Worm (Caenorhabditis elegans) whole organism, late embryonic: Measurements from ENCODE around the gene gst-23.
A peak's percentile ranks its signal among the peaks of the same experiment; 100 is the strongest.

Source experiments
- C08G9.2 ChIP-seq: sonication (generic microtip); optimal IDR thresholded peaks from 2 replicates; lab custom pipeline; 2016; ENCODE audit warnings: mild to moderate bottlenecking, missing genetic modification characterization, moderate library complexity, missing compliant biosample characterization
- C38D4.7 ChIP-seq: fragments of 200-800 bp; sonication (Bioruptor generic); optimal IDR thresholded peaks from 2 replicates; lab custom pipeline; 2018; ENCODE audit warnings: mild to moderate bottlenecking, missing genetic modification characterization, moderate library complexity, missing compliant biosample characterization
- F13H6.1 ChIP-seq: sonication (generic microtip); optimal IDR thresholded peaks from 2 replicates; lab custom pipeline; 2016; ENCODE audit warnings: missing genetic modification characterization, missing compliant biosample characterization
- K09A11.1 ChIP-seq: sonication (generic microtip); optimal IDR thresholded peaks from 2 replicates; lab custom pipeline; 2017; ENCODE audit warnings: antibody characterized with exemption, mild to moderate bottlenecking, missing genetic modification characterization, missing compliant biosample characterization; ENCODE audit not compliant: insufficient read depth
- Y22D7AL.16 ChIP-seq: sonication (generic microtip); optimal IDR thresholded peaks from 2 replicates; lab custom pipeline; 2016; ENCODE audit warnings: missing genetic modification characterization, missing compliant biosample characterization
- ama-1 ChIP-seq: fragments of 150-350 bp; optimal IDR thresholded peaks from 2 replicates; lab custom pipeline; 2014
- ceh-14 ChIP-seq: sonication (generic microtip); optimal IDR thresholded peaks from 2 replicates; lab custom pipeline; 2016; ENCODE audit warnings: missing genotype, missing genetic modification characterization, missing compliant biosample characterization
- ceh-19 ChIP-seq: fragments of 200-800 bp; sonication (Bioruptor generic); optimal IDR thresholded peaks from 2 replicates; lab custom pipeline; 2018; ENCODE audit warnings: mild to moderate bottlenecking, missing genetic modification characterization, missing compliant biosample characterization
- ceh-2 ChIP-seq: sonication (generic microtip); optimal IDR thresholded peaks from 2 replicates; lab custom pipeline; 2016; ENCODE audit warnings: missing genotype, missing genetic modification characterization, missing compliant biosample characterization
- ceh-24 ChIP-seq: sonication (generic microtip); optimal IDR thresholded peaks from 2 replicates; lab custom pipeline; 2016; ENCODE audit warnings: mild to moderate bottlenecking, missing genetic modification characterization, missing compliant biosample characterization
- ceh-31 ChIP-seq: sonication (generic microtip); optimal IDR thresholded peaks from 2 replicates; lab custom pipeline; 2016; ENCODE audit warnings: missing genetic modification characterization, missing compliant biosample characterization
- ceh-34 ChIP-seq: sonication (generic microtip); optimal IDR thresholded peaks from 2 replicates; lab custom pipeline; 2016; ENCODE audit warnings: mild to moderate bottlenecking, missing genetic modification characterization, missing compliant biosample characterization
- ceh-9 ChIP-seq: sonication (generic microtip); optimal IDR thresholded peaks from 2 replicates; lab custom pipeline; 2016; ENCODE audit warnings: mild to moderate bottlenecking, missing genetic modification characterization, inconsistent platforms, missing compliant biosample characterization
- dmd-4 ChIP-seq: sonication (generic microtip); optimal IDR thresholded peaks from 2 replicates; lab custom pipeline; 2016; ENCODE audit warnings: borderline replicate concordance, missing genetic modification characterization, missing compliant biosample characterization
- elt-2 ChIP-seq: sonication (generic microtip); optimal IDR thresholded peaks from 2 replicates; lab custom pipeline; 2016; ENCODE audit warnings: missing genetic modification reagents, missing genetic modification characterization, missing compliant biosample characterization
- elt-4 ChIP-seq: sonication (generic microtip); optimal IDR thresholded peaks from 2 replicates; lab custom pipeline; 2016; ENCODE audit warnings: missing genetic modification characterization, missing compliant biosample characterization
- ets-4 ChIP-seq: sonication (generic microtip); optimal IDR thresholded peaks from 2 replicates; lab custom pipeline; 2016; ENCODE audit warnings: missing genetic modification characterization, missing compliant biosample characterization
- eyg-1 ChIP-seq: sonication (generic microtip); optimal IDR thresholded peaks from 2 replicates; lab custom pipeline; 2016; ENCODE audit warnings: missing genotype, missing genetic modification characterization, missing compliant biosample characterization
- fax-1 ChIP-seq: sonication (generic microtip); optimal IDR thresholded peaks from 2 replicates; lab custom pipeline; 2016; ENCODE audit warnings: missing genotype, missing genetic modification characterization, missing compliant biosample characterization
- fkh-10 ChIP-seq: fragments of 150-350 bp; optimal IDR thresholded peaks from 2 replicates; lab custom pipeline; 2014; ENCODE audit warnings: missing biosample characterization, missing genetic modification reagents, missing genetic modification characterization
- fkh-6 ChIP-seq: sonication (generic microtip); optimal IDR thresholded peaks from 2 replicates; lab custom pipeline; 2016; ENCODE audit warnings: missing genetic modification characterization, missing compliant biosample characterization
- gmeb-2 ChIP-seq: sonication (generic microtip); optimal IDR thresholded peaks from 2 replicates; lab custom pipeline; 2016; ENCODE audit warnings: missing genetic modification characterization, inconsistent platforms, missing compliant biosample characterization
- hlh-30 ChIP-seq: sonication (generic microtip); optimal IDR thresholded peaks from 2 replicates; lab custom pipeline; 2017; ENCODE audit warnings: antibody characterized with exemption, missing genetic modification characterization, missing compliant biosample characterization; ENCODE audit not compliant: insufficient read depth
- hlh-6 ChIP-seq: sonication (generic microtip); optimal IDR thresholded peaks from 2 replicates; lab custom pipeline; 2016; ENCODE audit warnings: missing genotype, missing genetic modification characterization, missing compliant biosample characterization
- lim-6 ChIP-seq: sonication (generic microtip); optimal IDR thresholded peaks from 2 replicates; lab custom pipeline; 2016; ENCODE audit warnings: missing genetic modification characterization, missing compliant biosample characterization
- pag-3 ChIP-seq: sonication (generic microtip); optimal IDR thresholded peaks from 2 replicates; lab custom pipeline; 2016; ENCODE audit warnings: missing compliant biosample characterization, missing genetic modification characterization, borderline replicate concordance
- pat-9 ChIP-seq: fragments of 200-800 bp; sonication (Bioruptor generic); optimal IDR thresholded peaks from 2 replicates; lab custom pipeline; 2018; ENCODE audit warnings: mild to moderate bottlenecking, missing genetic modification characterization, moderate library complexity, missing compliant biosample characterization
- pax-1 ChIP-seq: fragments of 150-350 bp; optimal IDR thresholded peaks from 2 replicates; lab custom pipeline; 2014; ENCODE audit warnings: missing biosample characterization, missing genetic modification characterization
- pha-4 ChIP-seq: fragments of 150-350 bp; optimal IDR thresholded peaks from 2 replicates; lab custom pipeline; 2018; ENCODE audit warnings: missing biosample characterization, missing genetic modification reagents, missing genetic modification characterization
- pqm-1 ChIP-seq: sonication (generic microtip); optimal IDR thresholded peaks from 2 replicates; lab custom pipeline; 2016; ENCODE audit warnings: missing genetic modification characterization, missing compliant biosample characterization
- ref-2 ChIP-seq: sonication (generic microtip); optimal IDR thresholded peaks from 2 replicates; lab custom pipeline; 2016; ENCODE audit warnings: missing genetic modification characterization, missing compliant biosample characterization
- rnt-1 ChIP-seq: sonication (generic microtip); optimal IDR thresholded peaks from 2 replicates; lab custom pipeline; 2016; ENCODE audit warnings: missing genetic modification characterization, missing compliant biosample characterization
- sdc-2 ChIP-seq: sonication (generic microtip); optimal IDR thresholded peaks from 2 replicates; lab custom pipeline; 2016; ENCODE audit warnings: missing genotype, missing genetic modification characterization, missing compliant biosample characterization
- sox-4 ChIP-seq: sonication (generic microtip); optimal IDR thresholded peaks from 2 replicates; lab custom pipeline; 2017; ENCODE audit warnings: mild to moderate bottlenecking, missing genetic modification characterization, inconsistent platforms, missing compliant biosample characterization
- syd-9 ChIP-seq: sonication (generic microtip); optimal IDR thresholded peaks from 2 replicates; lab custom pipeline; 2016; ENCODE audit warnings: mild to moderate bottlenecking, missing genetic modification characterization, moderate library complexity, missing compliant biosample characterization
- tbx-2 ChIP-seq: sonication (generic microtip); optimal IDR thresholded peaks from 2 replicates; lab custom pipeline; 2016; ENCODE audit warnings: missing genetic modification characterization, missing compliant biosample characterization
- tbx-7 ChIP-seq: sonication (generic microtip); optimal IDR thresholded peaks from 2 replicates; lab custom pipeline; 2016; ENCODE audit warnings: missing genotype, missing genetic modification characterization, missing compliant biosample characterization
- ttx-3 ChIP-seq: sonication (generic microtip); optimal IDR thresholded peaks from 2 replicates; lab custom pipeline; 2016; ENCODE audit warnings: missing genetic modification reagents, missing genetic modification characterization, missing compliant biosample characterization
- unc-3 ChIP-seq, 2 experiments: fragments of 200-800 bp in 1 of 2; sonication (Bioruptor generic) in 1 of 2; sonication (generic microtip) in 1 of 2; conservative IDR thresholded peaks in 1 of 2; optimal IDR thresholded peaks in 1 of 2; 2 replicates each; pipeline versions ENCODE4 v1.3.6 to Lab custom; 2016 to 2022; ENCODE audit warnings: missing compliant biosample characterization in 2 of 2, missing genetic modification characterization in 2 of 2, missing genetic modification reagents in 1 of 2
- unc-42 ChIP-seq: sonication (generic microtip); optimal IDR thresholded peaks from 2 replicates; lab custom pipeline; 2016; ENCODE audit warnings: missing genotype, missing genetic modification characterization, missing compliant biosample characterization
- zip-5 ChIP-seq: sonication (generic microtip); optimal IDR thresholded peaks from 2 replicates; lab custom pipeline; 2016; ENCODE audit warnings: missing genetic modification characterization, missing compliant biosample characterization

The gst-23 gene

ce11 chrV:3200323-3200722 lies 42.8 kb upstream of the gst-23 start, which contains the start of gene K08D9.4:
Gene K08D9.4 (minus strand): TSS chrV:3200423.
- no peak for TF ChIP-seq Y22D7AL.16 (tag; lab: Kevin White, UChicago)

ce11 chrV:3204433-3204832 lies 38.7 kb upstream of the gst-23 start:
- no peak for TF ChIP-seq fkh-10
- no peak for TF ChIP-seq ceh-14 (tag; lab: Kevin White, UChicago)
- no peak for TF ChIP-seq lim-6 (tag; lab: Kevin White, UChicago)
- TF ChIP-seq hlh-6 (tag; lab: Kevin White, UChicago), result no peak
- TF ChIP-seq ceh-9 (tag; lab: Kevin White, UChicago), result no peak

- TF ChIP-seq ceh-14 (tag; lab: Kevin White, UChicago), result no peak
Observed at ce11 chrV:3208940-3209339, 34.1 kb upstream of the gst-23 start.

DNA sequence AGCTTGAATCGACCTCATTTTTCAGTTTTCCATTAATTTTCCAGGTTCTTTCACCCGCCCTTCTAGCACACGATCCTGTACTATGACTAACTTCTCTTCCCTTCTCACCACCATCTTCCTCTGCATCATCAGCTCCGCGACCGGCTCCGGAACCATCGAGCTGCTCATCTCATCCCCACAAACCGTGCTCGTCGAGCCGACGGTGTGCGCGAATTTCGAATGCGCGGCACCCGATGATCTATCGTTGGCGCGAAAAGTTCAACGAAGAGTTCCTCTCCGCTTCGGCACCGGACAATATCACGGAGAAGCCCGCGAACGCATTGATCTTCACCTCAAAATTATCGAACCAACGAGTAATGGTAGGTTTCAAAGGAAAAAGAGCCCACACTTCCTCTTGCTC lies 32.9 kb upstream of the gst-23 start, which contains the start of gene apx-1:
apx-1 (plus strand) TSS at position 50 of the 400 bp plus-strand sequence.
- TF ChIP-seq pha-4, result no peak
- TF ChIP-seq ttx-3, result no peak
- no peak for TF ChIP-seq C08G9.2 (tag; lab: Kevin White, UChicago)
- TF ChIP-seq lim-6 (tag; lab: Kevin White, UChicago), result no peak
- TF ChIP-seq eyg-1 (tag; lab: Kevin White, UChicago), result no peak
- no peak for TF ChIP-seq pag-3 (tag; lab: Kevin White, UChicago)

- TF ChIP-seq syd-9 (tag; lab: Kevin White, UChicago), result no peak
- TF ChIP-seq tbx-7 (tag; lab: Kevin White, UChicago), result peak; percentile 28
- peak; percentile 69 for TF ChIP-seq C08G9.2 (tag; lab: Kevin White, UChicago)
- peak; percentile 26 for TF ChIP-seq C38D4.7 (GFP tag; lab: Kevin White, UChicago)
- peak; percentile 60 for TF ChIP-seq ref-2
- TF ChIP-seq lim-6 (tag; lab: Kevin White, UChicago), result peak; percentile 29
- peak; percentile 77 for TF ChIP-seq tbx-2 (tag; lab: Kevin White, UChicago)
- peak; percentile 27 for TF ChIP-seq fkh-6 (tag; lab: Kevin White, UChicago)
- TF ChIP-seq zip-5, result peak; percentile 64
- peak; percentile 5 for TF ChIP-seq elt-2 (tag; lab: Kevin White, UChicago)
- TF ChIP-seq ceh-2, result peak; percentile 47
- no peak for TF ChIP-seq pax-1 (tag; lab: Kevin White, UChicago)
- no peak for TF ChIP-seq ceh-34
- peak; percentile 12 for TF ChIP-seq rnt-1 (tag; lab: Kevin White, UChicago)
- TF ChIP-seq gmeb-2 (tag; lab: Kevin White, UChicago), result no peak
- TF ChIP-seq fax-1, result no peak
- TF ChIP-seq ceh-31 (tag; lab: Kevin White, UChicago), result peak; percentile 76
- TF ChIP-seq ceh-14 (tag; lab: Kevin White, UChicago), result peak; percentile 25
- no peak for TF ChIP-seq eyg-1 (tag; lab: Kevin White, UChicago)
- no peak for TF ChIP-seq dmd-4 (tag; lab: Kevin White, UChicago)
- no peak for TF ChIP-seq pat-9
- no peak for TF ChIP-seq unc-3 (GFP tag; conservative IDR thresholded peaks at IDR 0.05; lab: Robert Waterston, UW)
- no peak for TF ChIP-seq unc-3 (tag; optimal IDR thresholded peaks at IDR 0.05; lab: Kevin White, UChicago)
- no peak for TF ChIP-seq hlh-30 (tag; lab: Kevin White, UChicago)
Observed at ce11 chrV:3218604-3219003, 24.5 kb upstream of the gst-23 start.

ce11 chrV:3227373-3227772 lies 15.7 kb upstream of the gst-23 start, which contains the start of gene K08D9.2:
Gene K08D9.2 (plus strand): TSS chrV:3227673.
- TF ChIP-seq pax-1 (tag; lab: Kevin White, UChicago) (no peak), sdc-2 (tag; lab: Kevin White, UChicago) (no peak), K09A11.1 (tag; lab: Kevin White, UChicago) (no peak), ceh-14 (tag; lab: Kevin White, UChicago) (no peak), hlh-30 (tag; lab: Kevin White, UChicago) (no peak), fkh-6 (tag; lab: Kevin White, UChicago) (no peak), ceh-24 (tag; lab: Kevin White, UChicago) (no peak), ceh-19 (no peak), tbx-2 (tag; lab: Kevin White, UChicago) (no peak), ets-4 (tag; lab: Kevin White, UChicago) (no peak), sox-4 (tag; lab: Kevin White, UChicago) (no peak), ama-1 (no peak), elt-4 (no peak), ceh-31 (tag; lab: Kevin White, UChicago) (no peak), pqm-1 (tag; lab: Kevin White, UChicago) (no peak), tbx-7 (tag; lab: Kevin White, UChicago) (no peak), pag-3 (tag; lab: Kevin White, UChicago) (no peak), unc-42 (tag; lab: Kevin White, UChicago) (no peak), F13H6.1 (tag; lab: Kevin White, UChicago) (no peak)
